Fruit fly (Drosophila melanogaster) whole organism, adult: ENCODE results near the gene TwdlC.
A peak's percentile ranks its signal among the peaks of the same experiment; 100 is the strongest.

ENCODE experiments used
- CG11617 ChIP-seq: fragments of 200-800 bp; sonication (Bioruptor generic); optimal IDR thresholded peaks from 2 replicates; lab custom pipeline; 2017; ENCODE audit warnings: mild to moderate bottlenecking, missing biosample characterization, missing genetic modification reagents, missing genetic modification characterization
- CG12768 ChIP-seq: fragments of 200-800 bp; sonication (Bioruptor generic); optimal IDR thresholded peaks from 2 replicates; lab custom pipeline; 2017; ENCODE audit warnings: missing biosample characterization, missing genetic modification characterization, mild to moderate bottlenecking, moderate library complexity, missing genetic modification reagents
- CG14711 ChIP-seq: fragments of 200-800 bp; sonication (Bioruptor generic); optimal IDR thresholded peaks from 2 replicates; lab custom pipeline; 2018; ENCODE audit warnings: missing biosample characterization, mild to moderate bottlenecking, missing genetic modification characterization, moderate library complexity
- CG1620 ChIP-seq: fragments of 200-800 bp; sonication (Bioruptor generic); optimal IDR thresholded peaks from 2 replicates; lab custom pipeline; 2016; ENCODE audit warnings: missing biosample characterization, missing genetic modification characterization
- CG33017 ChIP-seq: fragments of 200-800 bp; sonication (Bioruptor generic); optimal IDR thresholded peaks from 2 replicates; lab custom pipeline; 2018; ENCODE audit warnings: missing biosample characterization, mild to moderate bottlenecking, missing genetic modification characterization, moderate library complexity
- CG5204 ChIP-seq: fragments of 200-800 bp; sonication (Bioruptor generic); optimal IDR thresholded peaks from 2 replicates; lab custom pipeline; 2016; ENCODE audit warnings: missing biosample characterization, missing genetic modification characterization
- CG7045 ChIP-seq: fragments of 200-800 bp; sonication (Bioruptor generic); optimal IDR thresholded peaks from 2 replicates; lab custom pipeline; 2017; ENCODE audit warnings: missing biosample characterization, mild to moderate bottlenecking, missing genetic modification characterization
- CG7101 ChIP-seq: fragments of 200-800 bp; sonication (Bioruptor generic); optimal IDR thresholded peaks from 2 replicates; lab custom pipeline; 2018; ENCODE audit warnings: missing biosample characterization, mild to moderate bottlenecking, missing genetic modification characterization, moderate library complexity
- Clk ChIP-seq: fragments of 200-800 bp; sonication (Bioruptor generic); optimal IDR thresholded peaks from 2 replicates; lab custom pipeline; 2017; ENCODE audit warnings: missing biosample characterization, missing genetic modification characterization
- Crg-1 ChIP-seq: fragments of 200-800 bp; sonication (Bioruptor generic); optimal IDR thresholded peaks from 2 replicates; lab custom pipeline; 2016; ENCODE audit warnings: missing biosample characterization, missing genetic modification characterization
- Hr96 ChIP-seq: fragments of 200-800 bp; sonication (Bioruptor generic); optimal IDR thresholded peaks from 2 replicates; lab custom pipeline; 2016; ENCODE audit warnings: missing biosample characterization, missing genetic modification characterization
- Mnt ChIP-seq: fragments of 200-800 bp; sonication (Bioruptor generic); optimal IDR thresholded peaks from 2 replicates; lab custom pipeline; 2016; ENCODE audit warnings: missing biosample characterization, mild to moderate bottlenecking, missing genetic modification characterization
- bab1 ChIP-seq: fragments of 200-800 bp; sonication (Bioruptor generic); optimal IDR thresholded peaks from 3 replicates; lab custom pipeline; 2019; ENCODE audit warnings: missing biosample characterization, mild to moderate bottlenecking, missing genetic modification characterization, moderate library complexity
- cic ChIP-seq: fragments of 200-800 bp; sonication (Bioruptor generic); optimal IDR thresholded peaks from 2 replicates; lab custom pipeline; 2017; ENCODE audit warnings: missing biosample characterization, mild to moderate bottlenecking, missing genetic modification characterization, moderate library complexity
- cnc ChIP-seq, 2 experiments: fragments of >200 bp; optimal IDR thresholded peaks; 2 replicates each; lab custom pipeline; 2017
- kay ChIP-seq: fragments of 200-800 bp; sonication (Bioruptor generic); peaks from one replicate; lab custom pipeline; 2016; ENCODE audit warnings: missing biosample characterization, missing genetic modification characterization, borderline replicate concordance
- ovo ChIP-seq: fragments of 200-800 bp; sonication (Bioruptor generic); optimal IDR thresholded peaks from 2 replicates; lab custom pipeline; 2016; ENCODE audit warnings: missing biosample characterization, missing genetic modification characterization
- pad ChIP-seq: fragments of 200-800 bp; sonication (Bioruptor generic); optimal IDR thresholded peaks from 3 replicates; lab custom pipeline; 2017; ENCODE audit warnings: missing biosample characterization, missing genetic modification characterization, mild to moderate bottlenecking, moderate library complexity, missing genetic modification reagents
- tj ChIP-seq: fragments of 200-800 bp; sonication (Bioruptor generic); optimal IDR thresholded peaks from 3 replicates; lab custom pipeline; 2017; ENCODE audit warnings: missing biosample characterization, mild to moderate bottlenecking, missing genetic modification characterization, moderate library complexity
- toe ChIP-seq: fragments of 200-800 bp; sonication (Bioruptor generic); optimal IDR thresholded peaks from 2 replicates; lab custom pipeline; 2016; ENCODE audit warnings: missing biosample characterization, missing genetic modification characterization

TwdlC gene

DNA sequence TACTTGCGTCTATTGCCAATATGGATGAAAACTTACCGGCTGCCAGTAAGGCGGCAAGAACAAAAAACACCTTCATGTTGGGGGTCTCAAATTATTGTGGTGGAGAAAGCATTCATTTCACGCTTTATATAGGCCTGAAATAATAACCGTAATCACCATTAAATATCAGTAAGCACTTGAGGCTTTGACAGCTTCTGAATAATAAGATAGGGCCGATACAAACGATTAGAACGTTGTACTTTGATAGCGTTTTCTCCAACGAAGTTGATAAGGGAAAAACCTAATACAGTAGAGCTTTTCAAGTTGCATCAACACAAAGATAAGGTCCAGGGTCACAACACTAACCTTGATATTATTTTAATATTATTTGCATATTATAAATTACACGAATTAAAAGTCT is 26.6 kb downstream of the TwdlC start, which contains the start of gene CG6283:
CG6283 (minus strand) TSS at position 101 of the 400 bp plus-strand sequence.
- TF ChIP-seq CG33017 (tag; lab: Kevin White, UChicago) (no peak), ovo (no peak), bab1 (GFP tag; lab: Kevin White, UChicago) (no peak), pad (GFP tag; lab: Kevin White, UChicago) (no peak), CG11617 (GFP tag; lab: Kevin White, UChicago) (no peak), tj (GFP tag; lab: Kevin White, UChicago) (no peak), kay (GFP tag; lab: Kevin White, UChicago) (peak; percentile 28)

DNA sequence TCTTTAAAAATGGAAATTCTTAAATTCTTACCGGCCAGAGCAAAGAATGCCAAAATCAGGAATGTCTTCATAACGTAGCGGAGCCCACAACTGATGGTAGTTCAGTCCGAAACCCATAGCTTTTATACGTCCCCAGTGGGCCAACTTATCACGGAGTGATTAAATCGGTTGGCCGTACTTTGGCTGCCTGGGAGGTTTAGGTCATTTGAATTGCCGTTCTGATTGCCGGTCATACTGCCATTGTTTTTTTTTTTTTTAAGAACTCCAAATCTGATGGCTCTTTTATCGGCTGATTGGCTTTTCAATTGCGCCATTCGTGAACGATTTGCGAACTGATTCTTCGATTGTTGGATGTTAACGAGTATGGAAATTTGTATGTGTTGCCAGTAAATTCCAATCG is 28.5 kb downstream of the TwdlC start, which contains the start of gene CG6277:
CG6277 (minus strand) TSS at position 101 of the 400 bp plus-strand sequence.
- TF ChIP-seq CG1620 (no peak), Crg-1 (no peak), CG7045 (GFP tag; lab: Kevin White, UChicago) (no peak), kay (GFP tag; lab: Kevin White, UChicago) (no peak), ovo (no peak), CG14711 (tag; lab: Kevin White, UChicago) (no peak), CG7101 (no peak), bab1 (GFP tag; lab: Kevin White, UChicago) (no peak), CG11617 (GFP tag; lab: Kevin White, UChicago) (no peak), Mnt (GFP tag; lab: Kevin White, UChicago) (no peak), cic (GFP tag; lab: Kevin White, UChicago) (no peak), tj (GFP tag; lab: Kevin White, UChicago) (no peak), pad (GFP tag; lab: Kevin White, UChicago) (no peak), Clk (GFP tag; lab: Kevin White, UChicago) (no peak), CG5204 (no peak), toe (no peak), CG33017 (tag; lab: Kevin White, UChicago) (no peak)

DNA sequence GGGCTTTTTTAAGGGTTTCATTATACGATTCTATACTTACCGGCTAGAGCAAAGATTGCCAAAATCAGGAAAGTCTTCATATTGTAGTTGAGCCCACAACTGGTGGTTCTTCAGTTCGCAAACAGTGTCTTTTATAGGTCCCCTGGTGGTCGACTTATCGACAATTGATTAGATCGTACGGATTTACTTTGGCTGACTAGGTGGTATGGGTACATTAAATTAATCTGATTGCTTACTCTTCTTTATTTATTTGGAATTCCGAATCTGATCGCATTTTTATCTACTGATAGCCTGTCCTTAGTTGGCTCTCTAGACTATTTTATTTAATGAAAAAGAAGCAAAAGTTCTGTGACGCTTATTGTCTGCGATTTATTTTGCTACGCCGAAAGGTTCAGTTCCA is 31.4 kb downstream of the TwdlC start, which contains the start of gene CG6271:
CG6271 (minus strand) TSS at position 101 of the 400 bp plus-strand sequence.
- TF ChIP-seq CG11617 (GFP tag; lab: Kevin White, UChicago) (no peak), CG7045 (GFP tag; lab: Kevin White, UChicago) (no peak), Clk (GFP tag; lab: Kevin White, UChicago) (no peak), CG33017 (tag; lab: Kevin White, UChicago) (no peak), Hr96 (GFP tag; lab: Kevin White, UChicago) (no peak), CG1620 (no peak), CG5204 (no peak), cnc (optimal IDR thresholded peaks at IDR 0.05; lab: Kevin White, UChicago) (no peak), ovo (no peak)

DNA sequence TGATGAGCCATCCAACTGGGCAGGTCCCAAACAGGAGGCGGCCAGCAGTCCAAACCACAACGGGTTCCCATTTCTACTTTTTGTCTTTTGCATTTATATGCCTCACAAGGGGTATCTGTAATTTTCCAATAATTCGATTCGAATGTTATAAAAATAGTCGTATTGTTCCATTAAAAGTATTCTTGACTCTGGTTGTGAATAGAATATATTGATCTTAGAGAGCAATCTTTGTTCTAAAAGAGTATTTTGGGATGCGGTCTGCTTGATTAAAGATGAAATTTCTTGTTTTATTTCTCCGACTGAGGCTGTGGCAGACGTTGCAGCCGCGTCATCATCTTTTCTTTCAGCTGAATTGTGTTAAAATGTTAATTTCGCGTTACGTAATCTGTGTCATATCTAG is 39.3 kb downstream of the TwdlC start:
- TF ChIP-seq ovo: no peak
- TF ChIP-seq Mnt (GFP tag; lab: Kevin White, UChicago): no peak
- TF ChIP-seq CG12768 (GFP tag; lab: Kevin White, UChicago): no peak
- no peak for TF ChIP-seq cnc (optimal IDR thresholded peaks at IDR 0.05; lab: Kevin White, UChicago)
- TF ChIP-seq CG7101: no peak
- no peak for TF ChIP-seq tj (GFP tag; lab: Kevin White, UChicago)
- no peak for TF ChIP-seq bab1 (GFP tag; lab: Kevin White, UChicago)
- TF ChIP-seq Clk (GFP tag; lab: Kevin White, UChicago): no peak
- no peak for TF ChIP-seq Crg-1
- TF ChIP-seq CG33017 (tag; lab: Kevin White, UChicago): no peak
- no peak for TF ChIP-seq CG5204
- no peak for TF ChIP-seq CG1620
- TF ChIP-seq cic (GFP tag; lab: Kevin White, UChicago): no peak
- TF ChIP-seq CG11617 (GFP tag; lab: Kevin White, UChicago): no peak
- TF ChIP-seq kay (GFP tag; lab: Kevin White, UChicago): no peak
- TF ChIP-seq Hr96 (GFP tag; lab: Kevin White, UChicago): no peak
- TF ChIP-seq CG7045 (GFP tag; lab: Kevin White, UChicago): no peak

DNA sequence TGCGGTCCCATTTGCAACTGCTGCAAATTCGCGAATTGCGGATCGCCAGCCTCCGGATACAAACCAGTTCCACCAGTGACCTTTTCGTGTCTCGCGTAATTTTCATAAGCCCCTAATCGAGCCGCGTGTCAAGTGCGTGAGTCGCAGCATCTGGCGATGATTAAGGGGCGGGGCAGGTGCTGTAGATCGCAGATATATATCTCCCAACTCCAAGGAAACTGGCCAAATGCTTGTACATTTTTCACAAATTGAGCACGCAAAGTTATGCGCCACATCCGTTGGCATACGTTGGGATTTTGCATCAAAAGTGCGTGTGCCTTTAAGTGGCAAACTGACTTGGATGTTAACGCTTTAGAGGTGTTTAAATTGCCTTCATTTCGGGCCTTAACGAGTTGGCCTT is 45.4 kb downstream of the TwdlC start:
- TF ChIP-seq Crg-1 (no peak), CG7101 (no peak), Clk (GFP tag; lab: Kevin White, UChicago) (no peak), kay (GFP tag; lab: Kevin White, UChicago) (no peak), CG7045 (GFP tag; lab: Kevin White, UChicago) (no peak), ovo (no peak), Hr96 (GFP tag; lab: Kevin White, UChicago) (no peak), CG5204 (no peak), CG33017 (tag; lab: Kevin White, UChicago) (no peak), pad (GFP tag; lab: Kevin White, UChicago) (no peak)
